Worm (Caenorhabditis elegans) whole organism, early embryonic: ENCODE measurements around the gene T14B4.5.

Source experiments
- F13C5.2 ChIP-seq: sonication (generic microtip); optimal IDR thresholded peaks from 2 replicates; lab custom pipeline; 2017; ENCODE audit warnings: mild to moderate bottlenecking, missing genetic modification characterization, inconsistent platforms, missing compliant biosample characterization
- aly-1 ChIP-seq: sonication (generic microtip); optimal IDR thresholded peaks from 2 replicates; lab custom pipeline; 2016; ENCODE audit warnings: missing genetic modification characterization, missing compliant biosample characterization
- ama-1 ChIP-seq: fragments of 150-350 bp; optimal IDR thresholded peaks from 2 replicates; lab custom pipeline; 2014
- ceh-13 ChIP-seq: fragments of 200-800 bp; sonication (Bioruptor generic); optimal IDR thresholded peaks from 2 replicates; lab custom pipeline; 2018; ENCODE audit warnings: mild to moderate bottlenecking, missing genetic modification characterization, missing compliant biosample characterization
- ceh-36 ChIP-seq: sonication (generic microtip); optimal IDR thresholded peaks from 2 replicates; lab custom pipeline; 2016; ENCODE audit warnings: missing genetic modification characterization, inconsistent platforms, missing compliant biosample characterization
- ets-7 ChIP-seq: sonication (generic microtip); optimal IDR thresholded peaks from 2 replicates; lab custom pipeline; 2016; ENCODE audit warnings: missing genotype, missing genetic modification characterization, missing compliant biosample characterization
- flt-1 ChIP-seq: fragments of 200-800 bp; sonication (Bioruptor generic); IDR thresholded peaks from 2 replicates; pipeline ENCODE4 v1.3.6; 2022; ENCODE audit warnings: missing genetic modification characterization, missing compliant biosample characterization
- hmbx-1 ChIP-seq: sonication (generic microtip); optimal IDR thresholded peaks from 2 replicates; lab custom pipeline; 2016; ENCODE audit warnings: mild to moderate bottlenecking, missing genetic modification characterization, missing compliant biosample characterization
- hmg-4 ChIP-seq: fragments of 200-800 bp; sonication (Bioruptor generic); optimal IDR thresholded peaks from 2 replicates; lab custom pipeline; 2018; ENCODE audit warnings: mild to moderate bottlenecking, missing genetic modification characterization, missing compliant biosample characterization
- hnd-1 ChIP-seq: sonication (generic microtip); optimal IDR thresholded peaks from 2 replicates; lab custom pipeline; 2016; ENCODE audit warnings: missing genetic modification characterization, missing compliant biosample characterization
- pes-1 ChIP-seq: fragments of 200-800 bp; sonication (Bioruptor generic); IDR thresholded peaks from 2 replicates; pipeline ENCODE4 v1.3.6; 2022; ENCODE audit warnings: missing genetic modification reagents, missing genetic modification characterization, missing compliant biosample characterization
- scrt-1 ChIP-seq: fragments of 200-800 bp; sonication (Bioruptor generic); IDR thresholded peaks from 2 replicates; pipeline ENCODE4 v1.3.6; 2022; ENCODE audit warnings: missing genetic modification characterization, missing compliant biosample characterization
- sea-1 ChIP-seq: fragments of 200-800 bp; sonication (Bioruptor generic); conservative IDR thresholded peaks from 2 replicates; pipeline ENCODE4 v1.3.6; 2022; ENCODE audit warnings: missing genetic modification characterization, missing compliant biosample characterization
- tra-4 ChIP-seq: sonication (generic microtip); optimal IDR thresholded peaks from 2 replicates; lab custom pipeline; 2017; ENCODE audit warnings: missing genetic modification characterization, missing compliant biosample characterization

- TF ChIP-seq ama-1 (lab: Kevin White, UChicago) (no peak), F13C5.2 (tag; lab: Kevin White, UChicago) (no peak), sea-1 (GFP tag; lab: Robert Waterston, UW) (no peak), aly-1 (tag; lab: Kevin White, UChicago) (no peak), tra-4 (tag; lab: Kevin White, UChicago) (no peak), flt-1 (GFP tag; lab: Robert Waterston, UW) (no peak), pes-1 (no peak), ceh-36 (tag; lab: Kevin White, UChicago) (no peak), ceh-13 (GFP tag; lab: Kevin White, UChicago) (no peak), scrt-1 (GFP tag; lab: Robert Waterston, UW) (no peak), hmg-4 (GFP tag; lab: Kevin White, UChicago) (no peak), ets-7 (tag; lab: Kevin White, UChicago) (no peak), hmbx-1 (tag; lab: Kevin White, UChicago) (no peak), hnd-1 (tag; lab: Kevin White, UChicago) (no peak)
Measured at ce11 chrII:6698784-6699183, 17.9 kb upstream of the T14B4.5 start, which contains the start of gene C18H9.1.
